Fruit fly (Drosophila melanogaster) whole organism, embryonic: ENCODE data around the gene AstA-R1.

Experiments used
- Atf-2 ChIP-seq: fragments of 200-800 bp; sonication (Bioruptor generic); optimal IDR thresholded peaks from 2 replicates; lab custom pipeline; 2016; ENCODE audit warnings: missing biosample characterization, missing genetic modification characterization
- Awh ChIP-seq: fragments of 200-800 bp; sonication (Bioruptor generic); IDR thresholded peaks from 2 replicates; pipeline ENCODE4, ENCODE4 v1.3.6; 2022; ENCODE audit warnings: missing biosample characterization, missing genetic modification characterization
- B-H1 ChIP-seq: fragments of 200-800 bp; sonication (Bioruptor generic); IDR thresholded peaks from 3 replicates; pipeline ENCODE4 v1.3.6; 2022; ENCODE audit warnings: missing biosample characterization, missing genetic modification characterization
- BtbVII ChIP-seq: fragments of 200-800 bp; sonication (Bioruptor generic); optimal IDR thresholded peaks from 3 replicates; lab custom pipeline; 2017; ENCODE audit warnings: missing biosample characterization, mild to moderate bottlenecking, missing genetic modification characterization
- CG10321 ChIP-seq: fragments of 200-800 bp; sonication (Bioruptor generic); IDR thresholded peaks from 2 replicates; pipeline ENCODE4 v1.3.6; 2022; ENCODE audit warnings: missing biosample characterization, missing genetic modification characterization
- CG10565 ChIP-seq: fragments of 200-800 bp; sonication (Bioruptor generic); optimal IDR thresholded peaks from 3 replicates; lab custom pipeline; 2016; ENCODE audit warnings: missing biosample characterization, mild to moderate bottlenecking, missing genetic modification characterization
- CG11085 ChIP-seq: fragments of 200-800 bp; sonication (Bioruptor generic); IDR thresholded peaks from 2 replicates; pipeline ENCODE4 v1.3.6; 2022; ENCODE audit warnings: missing biosample characterization, missing genetic modification characterization
- CG11247 ChIP-seq: fragments of 200-800 bp; sonication (Bioruptor generic); IDR thresholded peaks from 2 replicates; pipeline ENCODE4 v1.3.6; 2022; ENCODE audit warnings: missing biosample characterization, missing genetic modification characterization
- CG15479 ChIP-seq: fragments of 200-800 bp; sonication (Bioruptor generic); optimal IDR thresholded peaks from 3 replicates; lab custom pipeline; 2019; ENCODE audit warnings: missing biosample characterization, mild to moderate bottlenecking, missing genetic modification characterization, moderate library complexity
- CG17802 ChIP-seq: fragments of 200-800 bp; sonication (Bioruptor generic); optimal IDR thresholded peaks from 2 replicates; lab custom pipeline; 2018; ENCODE audit warnings: missing biosample characterization, mild to moderate bottlenecking, missing genetic modification characterization, moderate library complexity
- CG18476 ChIP-seq: fragments of 200-800 bp; sonication (Bioruptor generic); optimal IDR thresholded peaks from 2 replicates; lab custom pipeline; 2016; ENCODE audit warnings: missing biosample characterization, mild to moderate bottlenecking, missing genetic modification characterization
- CG30431 ChIP-seq: fragments of 200-800 bp; sonication (Bioruptor generic); optimal IDR thresholded peaks from 2 replicates; lab custom pipeline; 2017; ENCODE audit warnings: missing biosample characterization, missing genetic modification characterization
- CG31388 ChIP-seq: fragments of 200-800 bp; sonication (Bioruptor generic); optimal IDR thresholded peaks from 2 replicates; lab custom pipeline; 2016; ENCODE audit warnings: missing biosample characterization, missing genetic modification characterization
- CG33557 ChIP-seq: fragments of 200-800 bp; sonication (Bioruptor generic); optimal IDR thresholded peaks from 2 replicates; lab custom pipeline; 2019; ENCODE audit warnings: missing biosample characterization, mild to moderate bottlenecking, missing genetic modification characterization, moderate library complexity
- CG42726 ChIP-seq: fragments of 200-800 bp; sonication (Bioruptor generic); IDR thresholded peaks from 2 replicates; pipeline ENCODE4 v1.3.6; 2022; ENCODE audit warnings: missing biosample characterization, missing genetic modification characterization; ENCODE audit not compliant: partially characterized antibody
- CG6689 ChIP-seq: fragments of 200-800 bp; sonication (Bioruptor generic); IDR thresholded peaks from 2 replicates; pipeline ENCODE4 v1.3.6; 2022; ENCODE audit warnings: missing biosample characterization, missing genetic modification characterization
- CG6791 ChIP-seq: fragments of 200-800 bp; sonication (Bioruptor generic); IDR thresholded peaks from 3 replicates; pipeline ENCODE4 v1.3.6; 2022; ENCODE audit warnings: missing biosample characterization, missing genetic modification characterization; ENCODE audit not compliant: partially characterized antibody
- CG6854 ChIP-seq: fragments of 200-800 bp; sonication (Bioruptor generic); optimal IDR thresholded peaks from 3 replicates; lab custom pipeline; 2017; ENCODE audit warnings: missing biosample characterization, mild to moderate bottlenecking, missing genetic modification characterization
- CG7928 ChIP-seq: fragments of 200-800 bp; sonication (Bioruptor generic); optimal IDR thresholded peaks from 2 replicates; lab custom pipeline; 2017; ENCODE audit warnings: missing biosample characterization, mild to moderate bottlenecking, missing genetic modification characterization
- CG9437 ChIP-seq: fragments of 200-800 bp; sonication (Bioruptor generic); optimal IDR thresholded peaks from 2 replicates; lab custom pipeline; 2018; ENCODE audit warnings: missing biosample characterization, mild to moderate bottlenecking, missing genetic modification characterization
- Chrac-16 ChIP-seq: fragments of 200-800 bp; sonication (Bioruptor generic); optimal IDR thresholded peaks from 3 replicates; lab custom pipeline; 2016; ENCODE audit warnings: missing biosample characterization, missing genetic modification characterization
- Dll ChIP-seq: fragments of 200-800 bp; sonication (Bioruptor generic); IDR thresholded peaks from 4 replicates; pipeline ENCODE4 v1.3.6; 2022; ENCODE audit warnings: missing biosample characterization, missing genetic modification characterization; ENCODE audit not compliant: partially characterized antibody
- Fer3 ChIP-seq: fragments of 200-800 bp; sonication (Bioruptor generic); optimal IDR thresholded peaks from 2 replicates; lab custom pipeline; 2018; ENCODE audit warnings: missing biosample characterization, mild to moderate bottlenecking, missing genetic modification characterization, moderate library complexity
- GATAe ChIP-seq: fragments of 200-800 bp; sonication (Bioruptor generic); conservative IDR thresholded peaks from 2 replicates; pipeline ENCODE4 v1.3.6; 2022; ENCODE audit warnings: missing biosample characterization, missing genetic modification characterization
- H2.0 ChIP-seq: fragments of 200-800 bp; sonication (Bioruptor generic); IDR thresholded peaks from 2 replicates; pipeline ENCODE4 v1.3.6; 2022; ENCODE audit warnings: missing biosample characterization, missing genetic modification characterization
- HLH4C ChIP-seq: fragments of 200-800 bp; sonication (Bioruptor generic); IDR thresholded peaks from 3 replicates; pipeline ENCODE4 v1.3.6; 2022; ENCODE audit warnings: missing biosample characterization, missing genetic modification characterization; ENCODE audit not compliant: partially characterized antibody
- Hey ChIP-seq: fragments of 200-800 bp; sonication (Bioruptor generic); optimal IDR thresholded peaks from 3 replicates; lab custom pipeline; 2018; ENCODE audit warnings: missing biosample characterization, mild to moderate bottlenecking, missing genetic modification characterization
- Jarid2 ChIP-seq: fragments of 200-800 bp; sonication (Bioruptor generic); optimal IDR thresholded peaks from 3 replicates; lab custom pipeline; 2017; ENCODE audit warnings: mild to moderate bottlenecking, missing biosample characterization, missing genetic modification reagents, missing genetic modification characterization
- Optix ChIP-seq: fragments of 200-800 bp; sonication (Bioruptor generic); IDR thresholded peaks from 3 replicates; pipeline ENCODE4 v1.3.6; 2022; ENCODE audit warnings: missing biosample characterization, missing genetic modification characterization
- Poxn ChIP-seq: fragments of 200-800 bp; sonication (Bioruptor generic); IDR thresholded peaks from 2 replicates; pipeline ENCODE4 v1.3.6; 2022; ENCODE audit warnings: missing biosample characterization, missing genetic modification characterization
- Rx ChIP-seq: fragments of 200-800 bp; sonication (Bioruptor generic); IDR thresholded peaks from 2 replicates; pipeline ENCODE4 v1.3.6; 2022; ENCODE audit warnings: missing biosample characterization, missing genetic modification characterization
- Sox102F ChIP-seq: fragments of 200-800 bp; sonication (Bioruptor generic); optimal IDR thresholded peaks from 2 replicates; lab custom pipeline; 2018; ENCODE audit warnings: missing biosample characterization, mild to moderate bottlenecking, missing genetic modification characterization, moderate library complexity
- Xbp1 ChIP-seq: fragments of 200-800 bp; sonication (Bioruptor generic); optimal IDR thresholded peaks from 3 replicates; lab custom pipeline; 2016; ENCODE audit warnings: missing biosample characterization, mild to moderate bottlenecking, missing genetic modification characterization
- ara ChIP-seq: fragments of 200-800 bp; sonication (Bioruptor generic); IDR thresholded peaks from 2 replicates; pipeline ENCODE4 v1.3.6; 2022; ENCODE audit warnings: missing biosample characterization, missing genetic modification characterization
- cg ChIP-seq: fragments of 200-800 bp; sonication (Bioruptor generic); optimal IDR thresholded peaks from 3 replicates; lab custom pipeline; 2019; ENCODE audit warnings: missing biosample characterization, mild to moderate bottlenecking, missing genetic modification characterization, moderate library complexity
- ci ChIP-seq: fragments of 200-800 bp; sonication (Bioruptor generic); IDR thresholded peaks from 3 replicates; pipeline ENCODE4 v1.3.6; 2022; ENCODE audit warnings: missing biosample characterization, missing genetic modification characterization
- dm ChIP-seq: fragments of 200-800 bp; sonication (Bioruptor generic); optimal IDR thresholded peaks from 3 replicates; lab custom pipeline; 2016; ENCODE audit warnings: missing biosample characterization, missing genetic modification characterization
- grau ChIP-seq: fragments of 200-800 bp; optimal IDR thresholded peaks from 3 replicates; lab custom pipeline; 2019; ENCODE audit warnings: missing biosample characterization, mild to moderate bottlenecking, missing genetic modification characterization, moderate library complexity
- gsb-n ChIP-seq: fragments of 200-800 bp; sonication (Bioruptor generic); optimal IDR thresholded peaks from 3 replicates; lab custom pipeline; 2018; ENCODE audit warnings: missing biosample characterization, mild to moderate bottlenecking, missing genetic modification characterization
- hkb ChIP-seq, 2 experiments: fragments of 200-800 bp in 1 of 2; fragments of >200 bp in 1 of 2; sonication (Bioruptor generic) in 1 of 2; IDR thresholded peaks in 1 of 2; optimal IDR thresholded peaks in 1 of 2; 2 replicates each; pipeline versions ENCODE4 v1.3.6 to Lab custom; 2017 to 2022; ENCODE audit warnings: missing biosample characterization in 1 of 2, missing genetic modification characterization in 1 of 2
- ind ChIP-seq: fragments of 200-800 bp; sonication (Bioruptor generic); optimal IDR thresholded peaks from 3 replicates; lab custom pipeline; 2016; ENCODE audit warnings: missing biosample characterization, missing genetic modification characterization
- jigr1 ChIP-seq: fragments of 200-800 bp; sonication (Bioruptor generic); IDR thresholded peaks from 3 replicates; pipeline ENCODE4 v1.3.6; 2022; ENCODE audit warnings: missing biosample characterization, missing genetic modification characterization
- kay ChIP-seq: fragments of 200-800 bp; sonication (Bioruptor generic); optimal IDR thresholded peaks from 2 replicates; lab custom pipeline; 2016; ENCODE audit warnings: missing biosample characterization, missing genetic modification characterization
- org-1 ChIP-seq: fragments of 200-800 bp; sonication (Bioruptor generic); optimal IDR thresholded peaks from 2 replicates; lab custom pipeline; 2017; ENCODE audit warnings: missing biosample characterization, missing genetic modification characterization
- prd ChIP-seq, 3 experiments: fragments of >200 bp in 2 of 3; fragments of 200-800 bp in 1 of 3; sonication (Bioruptor generic) in 1 of 3; optimal IDR thresholded peaks in 2 of 3; IDR thresholded peaks in 1 of 3; 2 replicates in 2 of 3; 3 replicates in 1 of 3; pipeline versions ENCODE4 v1.3.6 to Lab custom; 2017 to 2022; ENCODE audit warnings: missing biosample characterization in 1 of 3, missing genetic modification characterization in 1 of 3
- psq ChIP-seq: fragments of 200-800 bp; sonication (Bioruptor generic); optimal IDR thresholded peaks from 2 replicates; lab custom pipeline; 2017; ENCODE audit warnings: missing biosample characterization, missing genetic modification characterization
- ranshi ChIP-seq: fragments of 200-800 bp; sonication (Bioruptor generic); IDR thresholded peaks from 2 replicates; pipeline ENCODE4 v1.3.6; 2022; ENCODE audit warnings: missing biosample characterization, missing genetic modification characterization
- slp2 ChIP-seq: fragments of 200-800 bp; sonication (Bioruptor generic); optimal IDR thresholded peaks from 2 replicates; lab custom pipeline; 2016; ENCODE audit warnings: missing biosample characterization, missing genetic modification characterization
- so ChIP-seq: fragments of 200-800 bp; sonication (Bioruptor generic); IDR thresholded peaks from 3 replicates; pipeline ENCODE4 v1.3.6; 2022; ENCODE audit warnings: missing biosample characterization, missing genetic modification characterization

Gene AstA-R1

dm6 chrX:3693989-3694769 is 119.8 kb downstream of the AstA-R1 start (continued):
- peak; percentile 58 for TF ChIP-seq ind (GFP tag; lab: Kevin White, UChicago)
- no peak for TF ChIP-seq CG15479
- TF ChIP-seq Hey (tag; lab: Kevin White, UChicago) = no peak
- TF ChIP-seq CG7928 (GFP tag; lab: Kevin White, UChicago) = no peak
- peak; percentile 54 for TF ChIP-seq Xbp1 (GFP tag; lab: Kevin White, UChicago)
- no peak for TF ChIP-seq kay (GFP tag; lab: Kevin White, UChicago)
- TF ChIP-seq Jarid2 (GFP tag; lab: Kevin White, UChicago) = no peak
- TF ChIP-seq CG10321 (GFP tag; lab: Robert Waterston, UW) = no peak
- TF ChIP-seq grau (tag; lab: Kevin White, UChicago) = peak; percentile 59
- peak; percentile 31 for TF ChIP-seq slp2
- TF ChIP-seq HLH4C = no peak
- no peak for TF ChIP-seq B-H1 (GFP tag; lab: Robert Waterston, UW)
- no peak for TF ChIP-seq Dll
- TF ChIP-seq Atf-2 (GFP tag; lab: Kevin White, UChicago) = peak; percentile 48
- no peak for TF ChIP-seq Poxn (GFP tag; lab: Robert Waterston, UW)
- no peak for TF ChIP-seq Awh
- no peak for TF ChIP-seq BtbVII (GFP tag; lab: Kevin White, UChicago)
- no peak for TF ChIP-seq cg (GFP tag; lab: Kevin White, UChicago)
- no peak for TF ChIP-seq hkb (optimal IDR thresholded peaks at IDR 0.05; lab: Kevin White, UChicago)
- TF ChIP-seq hkb (GFP tag; IDR thresholded peaks at IDR 0.05; lab: Robert Waterston, UW) = no peak
- TF ChIP-seq ranshi (GFP tag; lab: Robert Waterston, UW) = no peak
- TF ChIP-seq CG31388 = no peak
- no peak for TF ChIP-seq ara (GFP tag; lab: Robert Waterston, UW)
- peak; percentile 33 for TF ChIP-seq Chrac-16 (GFP tag; lab: Kevin White, UChicago)
- no peak for TF ChIP-seq CG17802 (tag; lab: Kevin White, UChicago)
- TF ChIP-seq ci (GFP tag; lab: Robert Waterston, UW) = peak; percentile 41; the same call in 1 of the 3 replicates
- no peak for TF ChIP-seq CG42726
- TF ChIP-seq prd (optimal IDR thresholded peaks at IDR 0.05; lab: Kevin White, UChicago) = no peak
- TF ChIP-seq prd (GFP tag; IDR thresholded peaks at IDR 0.05; lab: Robert Waterston, UW) = peak; percentile 56; the same call in 1 of the 3 replicates
- peak; percentile 25 for TF ChIP-seq dm
- no peak for TF ChIP-seq Optix
- TF ChIP-seq CG30431 (GFP tag; lab: Kevin White, UChicago) = peak; percentile 4
- TF ChIP-seq Fer3 (tag; lab: Kevin White, UChicago) = no peak
- TF ChIP-seq CG9437 (GFP tag; lab: Kevin White, UChicago) = peak; percentile 72
- TF ChIP-seq CG6854 = no peak
- TF ChIP-seq CG18476 = peak; percentile 42
- no peak for TF ChIP-seq so (GFP tag; lab: Robert Waterston, UW)
- TF ChIP-seq Rx (GFP tag; lab: Robert Waterston, UW) = no peak
- TF ChIP-seq H2.0 (GFP tag; lab: Robert Waterston, UW) = peak; percentile 39
- TF ChIP-seq gsb-n (tag; lab: Kevin White, UChicago) = peak; percentile 43
- no peak for TF ChIP-seq CG11247 (GFP tag; lab: Robert Waterston, UW)
- no peak for TF ChIP-seq jigr1
- TF ChIP-seq CG6689 (GFP tag; lab: Robert Waterston, UW) = peak; percentile 16; the same call in 1 of the 2 replicates
- peak; percentile 67 for TF ChIP-seq Sox102F (GFP tag; lab: Kevin White, UChicago)
- TF ChIP-seq GATAe (GFP tag; lab: Robert Waterston, UW) = no peak
- no peak for TF ChIP-seq CG11085
- TF ChIP-seq CG10565 (GFP tag; lab: Kevin White, UChicago) = no peak
- TF ChIP-seq CG6791 (GFP tag; lab: Robert Waterston, UW) = no peak
- peak; percentile 73 for TF ChIP-seq CG33557 (GFP tag; lab: Kevin White, UChicago)
- peak; percentile 51 for TF ChIP-seq org-1 (GFP tag; lab: Kevin White, UChicago)
- no peak for TF ChIP-seq psq
